Worm (Caenorhabditis elegans) whole organism, late embryonic: ENCODE data around the gene C43H6.6.

Experiments used
- ceh-18 ChIP-seq: sonication (generic microtip); optimal IDR thresholded peaks from 2 replicates; lab custom pipeline; 2016; ENCODE audit warnings: missing genetic modification characterization, missing compliant biosample characterization
- nhr-232 ChIP-seq: sonication (generic microtip); optimal IDR thresholded peaks from 2 replicates; lab custom pipeline; 2016; ENCODE audit warnings: missing genetic modification characterization, missing compliant biosample characterization
- npax-4 ChIP-seq: sonication (generic microtip); optimal IDR thresholded peaks from 2 replicates; lab custom pipeline; 2016; ENCODE audit warnings: missing genetic modification characterization, missing compliant biosample characterization
- pat-9 ChIP-seq: fragments of 200-800 bp; sonication (Bioruptor generic); optimal IDR thresholded peaks from 2 replicates; lab custom pipeline; 2018; ENCODE audit warnings: mild to moderate bottlenecking, missing genetic modification characterization, moderate library complexity, missing compliant biosample characterization
- pros-1 ChIP-seq: fragments of 150-350 bp; optimal IDR thresholded peaks from 2 replicates; lab custom pipeline; 2014; ENCODE audit warnings: missing biosample characterization, missing genetic modification reagents, missing genetic modification characterization
- unc-55 ChIP-seq: sonication (generic microtip); optimal IDR thresholded peaks from 2 replicates; lab custom pipeline; 2017; ENCODE audit warnings: missing biosample characterization, missing genetic modification reagents, missing genetic modification characterization

- no peak for TF ChIP-seq unc-55 (GFP tag; lab: Kevin White, UChicago)
- TF ChIP-seq pros-1 (tag; lab: Kevin White, UChicago), result no peak
- no peak for TF ChIP-seq ceh-18 (tag; lab: Kevin White, UChicago)
- TF ChIP-seq npax-4 (tag; lab: Kevin White, UChicago), result no peak
- TF ChIP-seq nhr-232 (tag; lab: Kevin White, UChicago), result no peak
- TF ChIP-seq pat-9 (tag; lab: Kevin White, UChicago), result no peak
These were observed 19.6 kb upstream of the C43H6.6 start, which contains the start of gene F47G3.3 for ce11 chrX:2375300-2376035.
